Fruit fly (Drosophila melanogaster) whole organism, embryonic: Measurements from ENCODE around the gene CG32462.

ENCODE experiments used
- Atf3 ChIP-seq: fragments of 200-800 bp; sonication (Bioruptor generic); optimal IDR thresholded peaks from 3 replicates; lab custom pipeline; 2016; ENCODE audit warnings: missing biosample characterization, missing genetic modification characterization
- B-H2 ChIP-seq: fragments of 200-800 bp; sonication (Bioruptor generic); optimal IDR thresholded peaks from 2 replicates; lab custom pipeline; 2018; ENCODE audit warnings: missing biosample characterization, mild to moderate bottlenecking, missing genetic modification characterization
- CG10462 ChIP-seq: fragments of 200-800 bp; sonication (Bioruptor generic); optimal IDR thresholded peaks from 2 replicates; lab custom pipeline; 2016; ENCODE audit warnings: missing biosample characterization, missing genetic modification characterization
- CG10654 ChIP-seq: fragments of 200-800 bp; sonication (Bioruptor generic); optimal IDR thresholded peaks from 2 replicates; lab custom pipeline; 2016; ENCODE audit warnings: missing biosample characterization, missing genetic modification characterization
- CG11247 ChIP-seq: fragments of 200-800 bp; sonication (Bioruptor generic); IDR thresholded peaks from 2 replicates; pipeline ENCODE4 v1.3.6; 2022; ENCODE audit warnings: missing biosample characterization, missing genetic modification characterization
- CG11398 ChIP-seq: fragments of 200-800 bp; sonication (Bioruptor generic); optimal IDR thresholded peaks from 2 replicates; lab custom pipeline; 2016; ENCODE audit warnings: missing biosample characterization, missing genetic modification characterization
- CG15696 ChIP-seq: fragments of 200-800 bp; sonication (Bioruptor generic); optimal IDR thresholded peaks from 2 replicates; lab custom pipeline; 2019; ENCODE audit warnings: missing biosample characterization, mild to moderate bottlenecking, missing genetic modification characterization, moderate library complexity
- CG17361 ChIP-seq: fragments of 200-800 bp; sonication (Bioruptor generic); IDR thresholded peaks from 3 replicates; pipeline ENCODE4 v1.3.6; 2022; ENCODE audit warnings: missing biosample characterization, missing genetic modification characterization
- CG18764 ChIP-seq: fragments of 200-800 bp; sonication (Bioruptor generic); optimal IDR thresholded peaks from 3 replicates; lab custom pipeline; 2016; ENCODE audit warnings: missing biosample characterization, missing genetic modification characterization
- CG2116 ChIP-seq: fragments of 200-800 bp; sonication (Bioruptor generic); optimal IDR thresholded peaks from 3 replicates; lab custom pipeline; 2018; ENCODE audit warnings: missing biosample characterization, mild to moderate bottlenecking, missing genetic modification characterization
- CG2678 ChIP-seq: fragments of 200-800 bp; sonication (Bioruptor generic); optimal IDR thresholded peaks from 3 replicates; lab custom pipeline; 2019; ENCODE audit warnings: missing biosample characterization, mild to moderate bottlenecking, missing genetic modification characterization, moderate library complexity
- CG2875 ChIP-seq: fragments of 200-800 bp; sonication (Bioruptor generic); optimal IDR thresholded peaks from 2 replicates; lab custom pipeline; 2017; ENCODE audit warnings: missing biosample characterization, mild to moderate bottlenecking, missing genetic modification characterization, missing genetic modification reagents
- CG34224 ChIP-seq: fragments of 200-800 bp; sonication (Bioruptor generic); IDR thresholded peaks from 3 replicates; pipeline ENCODE4 v1.3.6; 2022; ENCODE audit warnings: missing biosample characterization, missing genetic modification characterization; ENCODE audit not compliant: partially characterized antibody
- CG34376 ChIP-seq: fragments of 200-800 bp; sonication (Bioruptor generic); optimal IDR thresholded peaks from 2 replicates; lab custom pipeline; 2018; ENCODE audit warnings: missing biosample characterization, mild to moderate bottlenecking, missing genetic modification characterization
- CG7357 ChIP-seq: fragments of 200-800 bp; sonication (Bioruptor generic); IDR thresholded peaks from 3 replicates; pipeline ENCODE4 v1.3.6; 2022; ENCODE audit warnings: missing biosample characterization, missing genetic modification characterization
- D19A ChIP-seq: fragments of 200-800 bp; optimal IDR thresholded peaks from 3 replicates; lab custom pipeline; 2019; ENCODE audit warnings: missing biosample characterization, mild to moderate bottlenecking, missing genetic modification characterization, moderate library complexity
- D19B ChIP-seq: fragments of 200-800 bp; sonication (Bioruptor generic); optimal IDR thresholded peaks from 2 replicates; lab custom pipeline; 2017; ENCODE audit warnings: missing biosample characterization, mild to moderate bottlenecking, missing genetic modification characterization
- Dad ChIP-seq: fragments of 200-800 bp; sonication (Bioruptor generic); optimal IDR thresholded peaks from 3 replicates; lab custom pipeline; 2016; ENCODE audit warnings: missing biosample characterization, missing genetic modification characterization
- Dip3 ChIP-seq: fragments of 200-800 bp; sonication (Bioruptor generic); optimal IDR thresholded peaks from 3 replicates; lab custom pipeline; 2016; ENCODE audit warnings: missing biosample characterization, missing genetic modification characterization
- Doc3 ChIP-seq: fragments of 200-800 bp; sonication (Bioruptor generic); IDR thresholded peaks from 3 replicates; pipeline ENCODE4 v1.3.6; 2022; ENCODE audit warnings: missing biosample characterization, missing genetic modification characterization; ENCODE audit not compliant: partially characterized antibody
- E2f1 ChIP-seq: fragments of 200-800 bp; sonication (Bioruptor generic); IDR thresholded peaks from 2 replicates; pipeline ENCODE4 v1.3.6; 2022; ENCODE audit warnings: missing biosample characterization, missing genetic modification characterization
- Ets65A ChIP-seq: fragments of 200-800 bp; sonication (Bioruptor generic); peaks from one replicate; lab custom pipeline; 2016; ENCODE audit warnings: missing biosample characterization, missing genetic modification characterization
- Hr3 ChIP-seq: fragments of 200-800 bp; sonication (Bioruptor generic); optimal IDR thresholded peaks from 3 replicates; lab custom pipeline; 2016; ENCODE audit warnings: missing biosample characterization, missing genetic modification characterization
- Med ChIP-seq: fragments of 200-800 bp; sonication (Bioruptor generic); peaks from one replicate; lab custom pipeline; 2016; ENCODE audit warnings: missing biosample characterization, missing genetic modification characterization, mild to moderate bottlenecking, inconsistent platforms, moderate library complexity
- Meics ChIP-seq: fragments of 200-800 bp; sonication (Bioruptor generic); optimal IDR thresholded peaks from 2 replicates; lab custom pipeline; 2017; ENCODE audit warnings: missing biosample characterization, mild to moderate bottlenecking, missing genetic modification characterization
- Ravus ChIP-seq: fragments of 200-800 bp; sonication (Bioruptor generic); IDR thresholded peaks from 2 replicates; pipeline ENCODE4 v1.3.6; 2022; ENCODE audit warnings: missing biosample characterization, missing genetic modification characterization
- aop ChIP-seq: fragments of 200-800 bp; sonication (Bioruptor generic); IDR thresholded peaks from 2 replicates; pipeline ENCODE4 v1.3.6; 2022; ENCODE audit warnings: missing biosample characterization, missing genetic modification characterization
- chif ChIP-seq, 2 experiments: fragments of 200-800 bp; sonication (Bioruptor generic); optimal IDR thresholded peaks; 3 replicates each; lab custom pipeline; 2016; ENCODE audit warnings: missing biosample characterization in 2 of 2, missing genetic modification characterization in 2 of 2
- da ChIP-seq: fragments of 200-800 bp; sonication (Bioruptor generic); optimal IDR thresholded peaks from 2 replicates; lab custom pipeline; 2016; ENCODE audit warnings: missing biosample characterization, missing genetic modification characterization
- disco-r ChIP-seq: fragments of 200-800 bp; sonication (Bioruptor generic); optimal IDR thresholded peaks from 2 replicates; lab custom pipeline; 2016; ENCODE audit warnings: missing biosample characterization, missing genetic modification characterization
- eyg ChIP-seq: fragments of 200-800 bp; sonication (Bioruptor generic); optimal IDR thresholded peaks from 3 replicates; lab custom pipeline; 2016; ENCODE audit warnings: missing biosample characterization, missing genetic modification characterization
- fd102C ChIP-seq: fragments of 200-800 bp; sonication (Bioruptor generic); optimal IDR thresholded peaks from 2 replicates; lab custom pipeline; 2018; ENCODE audit warnings: missing biosample characterization, mild to moderate bottlenecking, missing genetic modification characterization, moderate library complexity
- grn ChIP-seq: fragments of 200-800 bp; sonication (Bioruptor generic); optimal IDR thresholded peaks from 3 replicates; lab custom pipeline; 2017; ENCODE audit warnings: missing biosample characterization, missing genetic modification characterization
- hb ChIP-seq: fragments of 200-800 bp; sonication (Bioruptor generic); IDR thresholded peaks from 3 replicates; pipeline ENCODE4 v1.3.6; 2022; ENCODE audit warnings: missing biosample characterization, missing genetic modification characterization; ENCODE audit not compliant: partially characterized antibody
- inv ChIP-seq: fragments of 200-800 bp; sonication (Bioruptor generic); IDR thresholded peaks from 2 replicates; pipeline ENCODE4 v1.3.6; 2022; ENCODE audit warnings: missing biosample characterization, missing genetic modification characterization; ENCODE audit not compliant: partially characterized antibody
- ken ChIP-seq: fragments of 200-800 bp; sonication (Bioruptor generic); IDR thresholded peaks from 3 replicates; pipeline ENCODE4 v1.3.6; 2022; ENCODE audit warnings: missing biosample characterization, missing genetic modification characterization
- kni ChIP-seq: fragments of 200-800 bp; sonication (Bioruptor generic); optimal IDR thresholded peaks from 3 replicates; lab custom pipeline; 2017; ENCODE audit warnings: mild to moderate bottlenecking, missing biosample characterization, missing genetic modification reagents, missing genetic modification characterization
- lmd ChIP-seq: fragments of 200-800 bp; sonication (Bioruptor generic); IDR thresholded peaks from 2 replicates; pipeline ENCODE4 v1.3.6; 2022; ENCODE audit warnings: missing biosample characterization, missing genetic modification characterization
- nmo ChIP-seq: fragments of 200-800 bp; sonication (Bioruptor generic); optimal IDR thresholded peaks from 2 replicates; lab custom pipeline; 2018; ENCODE audit warnings: missing biosample characterization, mild to moderate bottlenecking, missing genetic modification characterization, moderate library complexity
- pita ChIP-seq: fragments of 200-800 bp; sonication (Bioruptor generic); optimal IDR thresholded peaks from 2 replicates; lab custom pipeline; 2017; ENCODE audit warnings: missing biosample characterization, mild to moderate bottlenecking, missing genetic modification characterization
- psq ChIP-seq: fragments of 200-800 bp; sonication (Bioruptor generic); optimal IDR thresholded peaks from 2 replicates; lab custom pipeline; 2017; ENCODE audit warnings: missing biosample characterization, missing genetic modification characterization
- rib ChIP-seq: fragments of 200-800 bp; sonication (Bioruptor generic); IDR thresholded peaks from 2 replicates; pipeline ENCODE4 v1.3.6; 2022; ENCODE audit warnings: missing biosample characterization, missing genetic modification characterization
- ro ChIP-seq: fragments of 200-800 bp; sonication (Bioruptor generic); IDR thresholded peaks from 2 replicates; pipeline ENCODE4 v1.3.6; 2022; ENCODE audit warnings: missing biosample characterization, missing genetic modification characterization
- sens-2 ChIP-seq: fragments of 200-800 bp; sonication (Bioruptor generic); IDR thresholded peaks from 2 replicates; pipeline ENCODE4 v1.3.6; 2022; ENCODE audit warnings: missing biosample characterization, missing genetic modification characterization
- sob ChIP-seq: fragments of 200-800 bp; sonication (Bioruptor generic); IDR thresholded peaks from 2 replicates; pipeline ENCODE4 v1.3.6; 2022; ENCODE audit warnings: missing biosample characterization, missing genetic modification characterization
- sr ChIP-seq: fragments of 200-800 bp; sonication (Bioruptor generic); IDR thresholded peaks from 3 replicates; pipeline ENCODE4 v1.3.6; 2022; ENCODE audit warnings: missing biosample characterization, missing genetic modification characterization
- trem ChIP-seq: fragments of 200-800 bp; optimal IDR thresholded peaks from 3 replicates; lab custom pipeline; 2019; ENCODE audit warnings: missing biosample characterization, mild to moderate bottlenecking, missing genetic modification characterization, moderate library complexity
- usp ChIP-seq: fragments of >200 bp; optimal IDR thresholded peaks from 2 replicates; lab custom pipeline; 2017; ENCODE audit warnings: missing biosample characterization, missing genetic modification characterization

The CG32462 gene

dm6 chr3L:22879344-22879723 lies 26.0 kb upstream of the CG32462 start:
- TF ChIP-seq chif (GFP tag; optimal IDR thresholded peaks at IDR 0.05; lab: Kevin White, UChicago): no peak
- TF ChIP-seq Med (GFP tag; lab: Kevin White, UChicago): peak; percentile 53
- TF ChIP-seq Ets65A: peak; percentile 55

dm6 chr3L:22878723-22879343 lies 25.5 kb upstream of the CG32462 start, which contains the start of the genes Chro and Ssl1:
Gene Chro (minus strand): TSS chr3L:22878984.
Gene Ssl1 (plus strand): TSS chr3L:22879089.
- peak; percentile 100 for TF ChIP-seq sob
- peak; percentile 99 for TF ChIP-seq sr (GFP tag; lab: Robert Waterston, UW)
- TF ChIP-seq D19A (tag; lab: Kevin White, UChicago): peak; percentile 99
- TF ChIP-seq rib (GFP tag; lab: Robert Waterston, UW): peak; percentile 99
- peak; percentile 100 for TF ChIP-seq chif (GFP tag; optimal IDR thresholded peaks at IDR 0.05; lab: Kevin White, UChicago)
- peak; percentile 100 for TF ChIP-seq Dip3 (GFP tag; lab: Kevin White, UChicago)
- peak; percentile 100 for TF ChIP-seq nmo (GFP tag; lab: Kevin White, UChicago)
- TF ChIP-seq aop (GFP tag; lab: Robert Waterston, UW): peak; percentile 98
- peak; percentile 100 for TF ChIP-seq CG11398
- peak; percentile 97 for TF ChIP-seq grn (GFP tag; lab: Kevin White, UChicago)
- peak; percentile 100 for TF ChIP-seq CG10462 (GFP tag; lab: Kevin White, UChicago)
- peak; percentile 100 for TF ChIP-seq CG2678 (tag; lab: Kevin White, UChicago)
- peak; percentile 100 for TF ChIP-seq CG18764 (GFP tag; lab: Kevin White, UChicago)
- TF ChIP-seq trem (tag; lab: Kevin White, UChicago): peak; percentile 98
- TF ChIP-seq E2f1: peak; percentile 100
- peak; percentile 100 for TF ChIP-seq eyg (GFP tag; lab: Kevin White, UChicago)
- peak; percentile 98 for TF ChIP-seq CG2116 (GFP tag; lab: Kevin White, UChicago)
- TF ChIP-seq Hr3 (GFP tag; lab: Kevin White, UChicago): peak; percentile 100
- TF ChIP-seq B-H2: peak; percentile 97
- peak; percentile 100 for TF ChIP-seq CG10654 (GFP tag; lab: Kevin White, UChicago)
- TF ChIP-seq Meics (GFP tag; lab: Kevin White, UChicago): peak; percentile 100
- TF ChIP-seq CG11247: peak; percentile 100
- TF ChIP-seq Dad (GFP tag; lab: Kevin White, UChicago): peak; percentile 100
- TF ChIP-seq CG17361 (GFP tag; lab: Robert Waterston, UW): peak; percentile 100
- no peak for TF ChIP-seq inv (GFP tag; lab: Robert Waterston, UW)
- TF ChIP-seq CG34376: peak; percentile 100
- TF ChIP-seq CG34224 (GFP tag; lab: Robert Waterston, UW): 0 out of 3 replicates have a peak, but pooled peaks have one; percentile 28
- TF ChIP-seq fd102C: peak; percentile 99
- TF ChIP-seq CG15696 (tag; lab: Kevin White, UChicago): peak; percentile 100
- TF ChIP-seq pita (GFP tag; lab: Kevin White, UChicago): no peak
- TF ChIP-seq CG7357: peak; percentile 99
- peak; percentile 100 for TF ChIP-seq lmd (GFP tag; lab: Robert Waterston, UW)
- TF ChIP-seq Doc3 (GFP tag; lab: Robert Waterston, UW): 0 out of 3 replicates have a peak, but pooled peaks have one; percentile 13
- TF ChIP-seq Atf3 (GFP tag; lab: Kevin White, UChicago): peak; percentile 100
- TF ChIP-seq CG2875: peak; percentile 100
- TF ChIP-seq D19B (GFP tag; lab: Kevin White, UChicago): peak; percentile 98
- TF ChIP-seq disco-r (GFP tag; lab: Kevin White, UChicago): peak; percentile 100
- peak; percentile 99 for TF ChIP-seq psq
- TF ChIP-seq Ravus (GFP tag; lab: Robert Waterston, UW): peak; percentile 99
- peak; percentile 100 for TF ChIP-seq sens-2
- TF ChIP-seq da (GFP tag; lab: Kevin White, UChicago): peak; percentile 100
- TF ChIP-seq kni (GFP tag; lab: Kevin White, UChicago): peak; percentile 97
- no peak for TF ChIP-seq hb (GFP tag; lab: Robert Waterston, UW)
- TF ChIP-seq usp: no peak
- peak; percentile 100 for TF ChIP-seq ken (GFP tag; lab: Robert Waterston, UW)
- peak; percentile 100 for TF ChIP-seq ro (GFP tag; lab: Robert Waterston, UW)
